Fruit fly (Drosophila melanogaster) whole organism, embryonic: ENCODE results near the gene CG42676.

Experiments
- Asciz ChIP-seq: fragments of 200-800 bp; sonication (Bioruptor generic); optimal IDR thresholded peaks from 2 replicates; lab custom pipeline; 2017; ENCODE audit warnings: missing biosample characterization, mild to moderate bottlenecking, missing genetic modification characterization, missing genetic modification reagents
- BEAF-32 ChIP-seq: fragments of 200-800 bp; sonication (Bioruptor generic); optimal IDR thresholded peaks from 3 replicates; lab custom pipeline; 2017; ENCODE audit warnings: missing biosample characterization, missing genetic modification characterization, mild to moderate bottlenecking, moderate library complexity, missing genetic modification reagents
- CG10267 ChIP-seq: fragments of 200-800 bp; sonication (Bioruptor generic); optimal IDR thresholded peaks from 2 replicates; lab custom pipeline; 2018; ENCODE audit warnings: missing biosample characterization, mild to moderate bottlenecking, missing genetic modification characterization, moderate library complexity
- CG10959 ChIP-seq: fragments of 200-800 bp; sonication (Bioruptor generic); IDR thresholded peaks from 2 replicates; pipeline ENCODE4 v1.3.6; 2022; ENCODE audit warnings: missing biosample characterization, missing genetic modification characterization
- CG12659 ChIP-seq: fragments of 200-800 bp; sonication (Bioruptor generic); optimal IDR thresholded peaks from 3 replicates; lab custom pipeline; 2017; ENCODE audit warnings: mild to moderate bottlenecking, missing biosample characterization, missing genetic modification reagents, missing genetic modification characterization
- CG13287 ChIP-seq: fragments of 200-800 bp; sonication (Bioruptor generic); IDR thresholded peaks from 2 replicates; pipeline ENCODE4 v1.3.6; 2022; ENCODE audit warnings: missing biosample characterization, missing genetic modification characterization; ENCODE audit not compliant: partially characterized antibody
- CG14014 ChIP-seq: fragments of 200-800 bp; sonication (Bioruptor generic); IDR thresholded peaks from 2 replicates; pipeline ENCODE4 v1.3.6; 2022; ENCODE audit warnings: missing biosample characterization, missing genetic modification characterization
- CG14710 ChIP-seq: fragments of 200-800 bp; sonication (Bioruptor generic); optimal IDR thresholded peaks from 3 replicates; lab custom pipeline; 2019; ENCODE audit warnings: missing biosample characterization, mild to moderate bottlenecking, missing genetic modification characterization, moderate library complexity
- CG15073 ChIP-seq: fragments of 200-800 bp; sonication (Bioruptor generic); optimal IDR thresholded peaks from 2 replicates; lab custom pipeline; 2016; ENCODE audit warnings: missing biosample characterization, missing genetic modification characterization
- CG1603 ChIP-seq: fragments of 200-800 bp; sonication (Bioruptor generic); optimal IDR thresholded peaks from 2 replicates; lab custom pipeline; 2019; ENCODE audit warnings: missing biosample characterization, mild to moderate bottlenecking, missing genetic modification characterization, moderate library complexity
- CG17829 ChIP-seq: fragments of 200-800 bp; optimal IDR thresholded peaks from 2 replicates; lab custom pipeline; 2019; ENCODE audit warnings: missing biosample characterization, mild to moderate bottlenecking, missing genetic modification characterization, moderate library complexity
- CG30403 ChIP-seq: fragments of 200-800 bp; sonication (Bioruptor generic); optimal IDR thresholded peaks from 3 replicates; lab custom pipeline; 2016; ENCODE audit warnings: missing biosample characterization, missing genetic modification characterization
- CG32532 ChIP-seq: fragments of 200-800 bp; sonication (Bioruptor generic); IDR thresholded peaks from 2 replicates; pipeline ENCODE4 v1.3.6; 2022; ENCODE audit warnings: missing biosample characterization, missing genetic modification characterization
- CG34224 ChIP-seq: fragments of 200-800 bp; sonication (Bioruptor generic); IDR thresholded peaks from 3 replicates; pipeline ENCODE4 v1.3.6; 2022; ENCODE audit warnings: missing biosample characterization, missing genetic modification characterization; ENCODE audit not compliant: partially characterized antibody
- CG34376 ChIP-seq: fragments of 200-800 bp; sonication (Bioruptor generic); optimal IDR thresholded peaks from 2 replicates; lab custom pipeline; 2018; ENCODE audit warnings: missing biosample characterization, mild to moderate bottlenecking, missing genetic modification characterization
- CG4854 ChIP-seq: fragments of 200-800 bp; sonication (Bioruptor generic); optimal IDR thresholded peaks from 2 replicates; lab custom pipeline; 2016; ENCODE audit warnings: missing biosample characterization, missing genetic modification characterization, inconsistent platforms
- CG6791 ChIP-seq: fragments of 200-800 bp; sonication (Bioruptor generic); IDR thresholded peaks from 3 replicates; pipeline ENCODE4 v1.3.6; 2022; ENCODE audit warnings: missing biosample characterization, missing genetic modification characterization; ENCODE audit not compliant: partially characterized antibody
- CG9609 ChIP-seq: fragments of 200-800 bp; sonication (Bioruptor generic); optimal IDR thresholded peaks from 3 replicates; lab custom pipeline; 2016; ENCODE audit warnings: missing biosample characterization, missing genetic modification characterization
- Camta ChIP-seq: fragments of 200-800 bp; sonication (Bioruptor generic); optimal IDR thresholded peaks from 2 replicates; lab custom pipeline; 2016; ENCODE audit warnings: missing biosample characterization, missing genetic modification characterization
- CoRest ChIP-seq: fragments of 200-800 bp; sonication (Bioruptor generic); optimal IDR thresholded peaks from 3 replicates; lab custom pipeline; 2018; ENCODE audit warnings: missing biosample characterization, mild to moderate bottlenecking, missing genetic modification characterization, moderate library complexity
- Doc3 ChIP-seq: fragments of 200-800 bp; sonication (Bioruptor generic); IDR thresholded peaks from 3 replicates; pipeline ENCODE4 v1.3.6; 2022; ENCODE audit warnings: missing biosample characterization, missing genetic modification characterization; ENCODE audit not compliant: partially characterized antibody
- Dp ChIP-seq: fragments of 200-800 bp; sonication (Bioruptor generic); optimal IDR thresholded peaks from 2 replicates; lab custom pipeline; 2018; ENCODE audit warnings: missing biosample characterization, mild to moderate bottlenecking, missing genetic modification characterization, moderate library complexity
- E2f2 ChIP-seq: fragments of 200-800 bp; sonication (Bioruptor generic); IDR thresholded peaks from 2 replicates; pipeline ENCODE4 v1.3.6; 2022; ENCODE audit warnings: missing biosample characterization, missing genetic modification characterization
- Fer1 ChIP-seq: fragments of 200-800 bp; sonication (Bioruptor generic); optimal IDR thresholded peaks from 2 replicates; lab custom pipeline; 2017; ENCODE audit warnings: missing biosample characterization, mild to moderate bottlenecking, missing genetic modification characterization
- Gsc ChIP-seq: fragments of 200-800 bp; sonication (Bioruptor generic); IDR thresholded peaks from 2 replicates; pipeline ENCODE4 v1.3.6; 2022; ENCODE audit warnings: missing biosample characterization, missing genetic modification characterization
- HLH4C ChIP-seq: fragments of 200-800 bp; sonication (Bioruptor generic); IDR thresholded peaks from 3 replicates; pipeline ENCODE4 v1.3.6; 2022; ENCODE audit warnings: missing biosample characterization, missing genetic modification characterization; ENCODE audit not compliant: partially characterized antibody
- HmgD ChIP-seq: fragments of 200-800 bp; sonication (Bioruptor generic); optimal IDR thresholded peaks from 3 replicates; lab custom pipeline; 2016; ENCODE audit warnings: missing biosample characterization, missing genetic modification characterization
- Hr3 ChIP-seq: fragments of 200-800 bp; sonication (Bioruptor generic); optimal IDR thresholded peaks from 3 replicates; lab custom pipeline; 2016; ENCODE audit warnings: missing biosample characterization, missing genetic modification characterization
- Jarid2 ChIP-seq: fragments of 200-800 bp; sonication (Bioruptor generic); optimal IDR thresholded peaks from 3 replicates; lab custom pipeline; 2017; ENCODE audit warnings: mild to moderate bottlenecking, missing biosample characterization, missing genetic modification reagents, missing genetic modification characterization
- Mes4 ChIP-seq: fragments of 200-800 bp; sonication (Bioruptor generic); optimal IDR thresholded peaks from 2 replicates; lab custom pipeline; 2016; ENCODE audit warnings: missing biosample characterization, missing genetic modification characterization
- Myb ChIP-seq: fragments of 200-800 bp; sonication (Bioruptor generic); optimal IDR thresholded peaks from 2 replicates; lab custom pipeline; 2016; ENCODE audit warnings: missing biosample characterization, missing genetic modification characterization
- Sry-δ ChIP-seq: fragments of 200-800 bp; sonication (Bioruptor generic); optimal IDR thresholded peaks from 2 replicates; lab custom pipeline; 2016; ENCODE audit warnings: missing biosample characterization, missing genetic modification characterization
- Xrp1 ChIP-seq: fragments of 200-800 bp; sonication (Bioruptor generic); IDR thresholded peaks from 2 replicates; pipeline ENCODE4 v1.3.6; 2022; ENCODE audit warnings: missing biosample characterization, missing genetic modification characterization
- fru ChIP-seq: fragments of >200 bp; optimal IDR thresholded peaks from 2 replicates; lab custom pipeline; 2017
- ham ChIP-seq: fragments of 200-800 bp; sonication (Bioruptor generic); IDR thresholded peaks from 2 replicates; pipeline ENCODE4 v1.3.6; 2022; ENCODE audit warnings: missing biosample characterization, missing genetic modification characterization
- hb ChIP-seq: fragments of 200-800 bp; sonication (Bioruptor generic); IDR thresholded peaks from 3 replicates; pipeline ENCODE4 v1.3.6; 2022; ENCODE audit warnings: missing biosample characterization, missing genetic modification characterization; ENCODE audit not compliant: partially characterized antibody
- hbn ChIP-seq: fragments of 200-800 bp; sonication (Bioruptor generic); IDR thresholded peaks from 2 replicates; pipeline ENCODE4 v1.3.6; 2022; ENCODE audit warnings: missing biosample characterization, missing genetic modification characterization; ENCODE audit not compliant: partially characterized antibody
- kay ChIP-seq: fragments of 200-800 bp; sonication (Bioruptor generic); optimal IDR thresholded peaks from 2 replicates; lab custom pipeline; 2016; ENCODE audit warnings: missing biosample characterization, missing genetic modification characterization
- kni ChIP-seq: fragments of 200-800 bp; sonication (Bioruptor generic); optimal IDR thresholded peaks from 3 replicates; lab custom pipeline; 2017; ENCODE audit warnings: mild to moderate bottlenecking, missing biosample characterization, missing genetic modification reagents, missing genetic modification characterization
- mam ChIP-seq: fragments of 200-800 bp; sonication (Bioruptor generic); optimal IDR thresholded peaks from 3 replicates; lab custom pipeline; 2016; ENCODE audit warnings: missing biosample characterization, missing genetic modification characterization
- onecut ChIP-seq: fragments of 200-800 bp; sonication (Bioruptor generic); IDR thresholded peaks from 2 replicates; pipeline ENCODE4 v1.3.6; 2022; ENCODE audit warnings: missing biosample characterization, missing genetic modification characterization
- pita ChIP-seq: fragments of 200-800 bp; sonication (Bioruptor generic); optimal IDR thresholded peaks from 2 replicates; lab custom pipeline; 2017; ENCODE audit warnings: missing biosample characterization, mild to moderate bottlenecking, missing genetic modification characterization
- pros ChIP-seq: fragments of 200-800 bp; sonication (Bioruptor generic); optimal IDR thresholded peaks from 3 replicates; lab custom pipeline; 2019; ENCODE audit warnings: missing biosample characterization, mild to moderate bottlenecking, missing genetic modification characterization, moderate library complexity
- pzg ChIP-seq: fragments of 200-800 bp; sonication (Bioruptor generic); optimal IDR thresholded peaks from 3 replicates; lab custom pipeline; 2018; ENCODE audit warnings: missing biosample characterization, mild to moderate bottlenecking, missing genetic modification characterization, moderate library complexity
- run ChIP-seq: fragments of 200-800 bp; sonication (Bioruptor generic); optimal IDR thresholded peaks from 3 replicates; lab custom pipeline; 2018; ENCODE audit warnings: missing biosample characterization, mild to moderate bottlenecking, missing genetic modification characterization
- sob ChIP-seq: fragments of 200-800 bp; sonication (Bioruptor generic); IDR thresholded peaks from 2 replicates; pipeline ENCODE4 v1.3.6; 2022; ENCODE audit warnings: missing biosample characterization, missing genetic modification characterization
- stwl ChIP-seq: fragments of 200-800 bp; sonication (Bioruptor generic); optimal IDR thresholded peaks from 3 replicates; lab custom pipeline; 2018; ENCODE audit warnings: missing biosample characterization, mild to moderate bottlenecking, missing genetic modification characterization, moderate library complexity
- wek ChIP-seq: fragments of 200-800 bp; sonication (Bioruptor generic); optimal IDR thresholded peaks from 3 replicates; lab custom pipeline; 2018; ENCODE audit warnings: missing biosample characterization, mild to moderate bottlenecking, missing genetic modification characterization, moderate library complexity

CG42676 gene

DNA sequence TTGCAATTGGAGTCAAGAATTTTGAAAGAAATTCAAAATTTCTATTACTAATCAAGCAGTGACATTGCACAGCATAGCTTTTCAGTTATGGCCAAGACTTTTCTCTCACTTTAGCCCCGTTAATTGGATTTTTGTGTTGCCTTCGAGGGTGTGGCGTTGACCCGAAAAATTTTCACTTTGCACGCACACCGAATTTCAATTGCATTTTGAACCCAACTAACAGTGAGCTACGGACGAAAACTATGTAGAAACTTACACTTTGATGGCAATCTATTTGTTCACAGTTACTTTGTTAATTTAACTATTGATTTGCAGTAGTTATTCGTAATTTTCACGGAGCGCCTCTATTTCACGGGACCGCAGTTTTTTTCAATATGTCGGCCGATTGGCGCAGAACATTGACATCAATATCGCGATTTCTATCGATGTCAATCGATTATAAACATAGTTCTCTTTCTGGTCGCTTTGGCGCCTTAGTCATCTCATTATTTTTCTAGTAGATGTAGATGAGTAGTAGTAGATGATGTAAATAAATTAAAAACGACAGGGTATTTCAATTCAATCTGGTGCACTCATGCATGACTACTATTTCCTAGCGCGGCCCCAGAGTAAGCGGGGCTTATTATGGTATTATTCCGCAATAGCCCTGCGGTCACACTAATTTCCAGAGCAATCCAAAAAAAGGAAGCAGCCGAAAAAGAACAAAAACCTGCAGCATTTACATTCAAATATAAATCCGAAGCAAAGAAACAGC, 7.8 kb upstream of the CG42676 start, which contains the start of the genes alpha-Spec, dlt and Cdc37 (continued):
- no peak for TF ChIP-seq CG9609 (GFP tag; lab: Kevin White, UChicago)
- TF ChIP-seq CG30403 (GFP tag; lab: Kevin White, UChicago), result peak; percentile 20
- TF ChIP-seq HLH4C, result peak; percentile 88
- TF ChIP-seq kni (GFP tag; lab: Kevin White, UChicago), result peak; percentile 40
- peak; percentile 87 for TF ChIP-seq CG13287 (GFP tag; lab: Robert Waterston, UW)
- peak; percentile 20 for TF ChIP-seq CoRest (tag; lab: Kevin White, UChicago)
- TF ChIP-seq pros (GFP tag; lab: Kevin White, UChicago), result peak; percentile 15
- TF ChIP-seq Asciz, result no peak
- TF ChIP-seq sob (GFP tag; lab: Robert Waterston, UW), result 0 out of 2 replicates have a peak, but pooled peaks have one; percentile 41
- TF ChIP-seq Sry-δ (GFP tag; lab: Kevin White, UChicago), result peak; percentile 80
- TF ChIP-seq kay (GFP tag; lab: Kevin White, UChicago), result no peak
- TF ChIP-seq CG14710 (tag; lab: Kevin White, UChicago), result peak; percentile 78
- TF ChIP-seq CG10959 (GFP tag; lab: Robert Waterston, UW), result no peak
- peak; percentile 73 for TF ChIP-seq hbn
- peak; percentile 20 for TF ChIP-seq CG4854 (GFP tag; lab: Kevin White, UChicago)
- TF ChIP-seq fru (lab: Kevin White, UChicago), result no peak
- peak; percentile 31 for TF ChIP-seq CG34376 (GFP tag; lab: Kevin White, UChicago)
- peak; percentile 9; the same call in 1 of the 2 replicates for TF ChIP-seq CG32532 (GFP tag; lab: Robert Waterston, UW)
- peak; percentile 5 for TF ChIP-seq Hr3
- TF ChIP-seq stwl (tag; lab: Kevin White, UChicago), result peak; percentile 1
- TF ChIP-seq Fer1 (GFP tag; lab: Kevin White, UChicago), result peak; percentile 9
- peak; percentile 72 for TF ChIP-seq CG12659 (GFP tag; lab: Kevin White, UChicago)
- TF ChIP-seq E2f2 (GFP tag; lab: Robert Waterston, UW), result peak; percentile 57; the same call in 1 of the 2 replicates
- TF ChIP-seq Gsc (GFP tag; lab: Robert Waterston, UW), result no peak
- TF ChIP-seq pita, result no peak
- peak; percentile 47 for TF ChIP-seq Dp
- peak; percentile 67 for TF ChIP-seq onecut (GFP tag; lab: Robert Waterston, UW)
- TF ChIP-seq CG14014, result no peak
- no peak for TF ChIP-seq wek (GFP tag; lab: Kevin White, UChicago)
- no peak for TF ChIP-seq Mes4 (GFP tag; lab: Kevin White, UChicago)
- TF ChIP-seq CG6791, result peak; percentile 66; the same call in 2 of the 3 replicates
- TF ChIP-seq pzg (GFP tag; lab: Kevin White, UChicago), result peak; percentile 84
- peak; percentile 73; the same call in 2 of the 3 replicates for TF ChIP-seq CG34224 (GFP tag; lab: Robert Waterston, UW)
- TF ChIP-seq BEAF-32, result peak; percentile 86
- no peak for TF ChIP-seq run (tag; lab: Kevin White, UChicago)
- TF ChIP-seq mam (GFP tag; lab: Kevin White, UChicago), result peak; percentile 41
- TF ChIP-seq Xrp1 (GFP tag; lab: Robert Waterston, UW), result 0 out of 2 replicates have a peak, but pooled peaks have one; percentile 9
- TF ChIP-seq CG1603 (tag; lab: Kevin White, UChicago), result peak; percentile 47
- TF ChIP-seq hb (GFP tag; lab: Robert Waterston, UW), result peak; percentile 65
- peak; percentile 6 for TF ChIP-seq Camta (GFP tag; lab: Kevin White, UChicago)
- peak; percentile 79 for TF ChIP-seq CG10267 (tag; lab: Kevin White, UChicago)
- TF ChIP-seq ham, result no peak
- peak; percentile 38 for TF ChIP-seq HmgD
- no peak for TF ChIP-seq CG15073 (GFP tag; lab: Kevin White, UChicago)
- peak; percentile 70 for TF ChIP-seq CG17829 (tag; lab: Kevin White, UChicago)
- peak; percentile 45 for TF ChIP-seq Myb (GFP tag; lab: Kevin White, UChicago)
- TF ChIP-seq Jarid2, result no peak
- TF ChIP-seq Doc3 (GFP tag; lab: Robert Waterston, UW), result peak; percentile 80
